Worm (Caenorhabditis elegans): Measurements from ENCODE around the gene ubh-4.

ce11 chrII:8022461-8022860 lies 16.9 kb downstream of the ubh-4 start, which contains the start of gene hda-2:
- no peak for TF ChIP-seq nhr-77 (tag; optimal IDR thresholded peaks at IDR 0.05)
- TF ChIP-seq ZK546.5 (tag; optimal IDR thresholded peaks at IDR 0.05), result no peak
- TF ChIP-seq ama-1 (optimal IDR thresholded peaks at IDR 0.05), result no peak
- no peak for TF ChIP-seq fos-1 (tag; optimal IDR thresholded peaks at IDR 0.05)
- no peak for TF ChIP-seq zag-1 (tag; optimal IDR thresholded peaks at IDR 0.05)
- no peak for TF ChIP-seq nhr-28 (tag; optimal IDR thresholded peaks at IDR 0.05)
- no peak for TF ChIP-seq Y75B8A.6 (GFP tag; IDR thresholded peaks at IDR 0.05)

Data from whole organism, L4 larva.